Fruit fly (Drosophila melanogaster) whole organism, embryonic: ENCODE results near the gene osk.

Source experiments
- Asciz ChIP-seq: fragments of 200-800 bp; sonication (Bioruptor generic); optimal IDR thresholded peaks from 2 replicates; lab custom pipeline; 2017; ENCODE audit warnings: missing biosample characterization, mild to moderate bottlenecking, missing genetic modification characterization, missing genetic modification reagents
- B-H2 ChIP-seq: fragments of 200-800 bp; sonication (Bioruptor generic); optimal IDR thresholded peaks from 2 replicates; lab custom pipeline; 2018; ENCODE audit warnings: missing biosample characterization, mild to moderate bottlenecking, missing genetic modification characterization
- CG10959 ChIP-seq: fragments of 200-800 bp; sonication (Bioruptor generic); IDR thresholded peaks from 2 replicates; pipeline ENCODE4 v1.3.6; 2022; ENCODE audit warnings: missing biosample characterization, missing genetic modification characterization
- CG12219 ChIP-seq: fragments of 200-800 bp; sonication (Bioruptor generic); optimal IDR thresholded peaks from 3 replicates; lab custom pipeline; 2018; ENCODE audit warnings: missing biosample characterization, mild to moderate bottlenecking, missing genetic modification characterization
- CG12299 ChIP-seq: fragments of 200-800 bp; sonication (Bioruptor generic); optimal IDR thresholded peaks from 2 replicates; lab custom pipeline; 2018; ENCODE audit warnings: missing biosample characterization, mild to moderate bottlenecking, missing genetic modification characterization
- CG1529 ChIP-seq: fragments of 200-800 bp; sonication (Bioruptor generic); optimal IDR thresholded peaks from 3 replicates; lab custom pipeline; 2018; ENCODE audit warnings: missing biosample characterization, missing genetic modification characterization
- CG15479 ChIP-seq: fragments of 200-800 bp; sonication (Bioruptor generic); optimal IDR thresholded peaks from 3 replicates; lab custom pipeline; 2019; ENCODE audit warnings: missing biosample characterization, mild to moderate bottlenecking, missing genetic modification characterization, moderate library complexity
- CG17802 ChIP-seq: fragments of 200-800 bp; sonication (Bioruptor generic); optimal IDR thresholded peaks from 2 replicates; lab custom pipeline; 2018; ENCODE audit warnings: missing biosample characterization, mild to moderate bottlenecking, missing genetic modification characterization, moderate library complexity
- CG32772 ChIP-seq: fragments of 200-800 bp; sonication (Bioruptor generic); IDR thresholded peaks from 2 replicates; pipeline ENCODE4 v1.3.6; 2022; ENCODE audit warnings: missing biosample characterization, missing genetic modification characterization
- CG33213 ChIP-seq: fragments of 200-800 bp; sonication (Bioruptor generic); optimal IDR thresholded peaks from 3 replicates; lab custom pipeline; 2016; ENCODE audit warnings: missing biosample characterization, missing genetic modification characterization
- CG33557 ChIP-seq: fragments of 200-800 bp; sonication (Bioruptor generic); optimal IDR thresholded peaks from 2 replicates; lab custom pipeline; 2019; ENCODE audit warnings: missing biosample characterization, mild to moderate bottlenecking, missing genetic modification characterization, moderate library complexity
- CG4854 ChIP-seq: fragments of 200-800 bp; sonication (Bioruptor generic); optimal IDR thresholded peaks from 2 replicates; lab custom pipeline; 2016; ENCODE audit warnings: missing biosample characterization, missing genetic modification characterization, inconsistent platforms
- CG6689 ChIP-seq: fragments of 200-800 bp; sonication (Bioruptor generic); IDR thresholded peaks from 2 replicates; pipeline ENCODE4 v1.3.6; 2022; ENCODE audit warnings: missing biosample characterization, missing genetic modification characterization
- CG7357 ChIP-seq: fragments of 200-800 bp; sonication (Bioruptor generic); IDR thresholded peaks from 3 replicates; pipeline ENCODE4 v1.3.6; 2022; ENCODE audit warnings: missing biosample characterization, missing genetic modification characterization
- CG8765 ChIP-seq: fragments of 200-800 bp; sonication (Bioruptor generic); IDR thresholded peaks from 2 replicates; pipeline ENCODE4 v1.3.6; 2022; ENCODE audit warnings: missing biosample characterization, missing genetic modification characterization
- CG9437 ChIP-seq: fragments of 200-800 bp; sonication (Bioruptor generic); optimal IDR thresholded peaks from 2 replicates; lab custom pipeline; 2018; ENCODE audit warnings: missing biosample characterization, mild to moderate bottlenecking, missing genetic modification characterization
- CG9727 ChIP-seq: fragments of 200-800 bp; sonication (Bioruptor generic); optimal IDR thresholded peaks from 3 replicates; lab custom pipeline; 2017; ENCODE audit warnings: missing biosample characterization, mild to moderate bottlenecking, missing genetic modification characterization
- CHES-1-like ChIP-seq: fragments of 200-800 bp; sonication (Bioruptor generic); optimal IDR thresholded peaks from 2 replicates; lab custom pipeline; 2016; ENCODE audit warnings: missing biosample characterization, missing genetic modification characterization
- Dbx ChIP-seq: fragments of 200-800 bp; sonication (Bioruptor generic); IDR thresholded peaks from 3 replicates; pipeline ENCODE4 v1.3.6; 2022; ENCODE audit warnings: missing biosample characterization, missing genetic modification characterization
- Gsc ChIP-seq: fragments of 200-800 bp; sonication (Bioruptor generic); IDR thresholded peaks from 2 replicates; pipeline ENCODE4 v1.3.6; 2022; ENCODE audit warnings: missing biosample characterization, missing genetic modification characterization
- Hand ChIP-seq: fragments of 200-800 bp; sonication (Bioruptor generic); optimal IDR thresholded peaks from 2 replicates; lab custom pipeline; 2017; ENCODE audit warnings: mild to moderate bottlenecking, missing biosample characterization, missing genetic modification reagents, missing genetic modification characterization
- MTF-1 ChIP-seq: fragments of 200-800 bp; sonication (Bioruptor generic); optimal IDR thresholded peaks from 2 replicates; lab custom pipeline; 2018; ENCODE audit warnings: missing biosample characterization, mild to moderate bottlenecking, missing genetic modification characterization, borderline replicate concordance
- Med ChIP-seq: fragments of 200-800 bp; sonication (Bioruptor generic); peaks from one replicate; lab custom pipeline; 2016; ENCODE audit warnings: missing biosample characterization, missing genetic modification characterization, mild to moderate bottlenecking, inconsistent platforms, moderate library complexity
- Mes4 ChIP-seq: fragments of 200-800 bp; sonication (Bioruptor generic); optimal IDR thresholded peaks from 2 replicates; lab custom pipeline; 2016; ENCODE audit warnings: missing biosample characterization, missing genetic modification characterization
- NK7.1 ChIP-seq: fragments of 200-800 bp; sonication (Bioruptor generic); optimal IDR thresholded peaks from 3 replicates; lab custom pipeline; 2016; ENCODE audit warnings: missing biosample characterization, missing genetic modification characterization
- NfI ChIP-seq: fragments of 200-800 bp; sonication (Bioruptor generic); optimal IDR thresholded peaks from 3 replicates; lab custom pipeline; 2018; ENCODE audit warnings: missing biosample characterization, mild to moderate bottlenecking, missing genetic modification characterization, moderate library complexity
- Oaz ChIP-seq: fragments of 200-800 bp; sonication (Bioruptor generic); IDR thresholded peaks from 2 replicates; pipeline ENCODE4 v1.3.6; 2022; ENCODE audit warnings: missing biosample characterization, missing genetic modification characterization
- Taf1 ChIP-seq: fragments of 200-800 bp; sonication (Bioruptor generic); IDR thresholded peaks from 2 replicates; pipeline ENCODE4 v1.3.6; 2022; ENCODE audit warnings: missing biosample characterization, missing genetic modification characterization
- al ChIP-seq: fragments of 200-800 bp; sonication (Bioruptor generic); IDR thresholded peaks from 2 replicates; pipeline ENCODE4 v1.3.6; 2022; ENCODE audit warnings: missing biosample characterization, missing genetic modification characterization
- ara ChIP-seq: fragments of 200-800 bp; sonication (Bioruptor generic); IDR thresholded peaks from 2 replicates; pipeline ENCODE4 v1.3.6; 2022; ENCODE audit warnings: missing biosample characterization, missing genetic modification characterization
- ase ChIP-seq: fragments of 200-800 bp; sonication (Bioruptor generic); IDR thresholded peaks from 3 replicates; pipeline ENCODE4 v1.3.6; 2022; ENCODE audit warnings: missing biosample characterization, missing genetic modification characterization
- ato ChIP-seq: fragments of 200-800 bp; sonication (Bioruptor generic); IDR thresholded peaks from 2 replicates; pipeline ENCODE4 v1.3.6; 2022; ENCODE audit warnings: missing biosample characterization, missing genetic modification characterization; ENCODE audit not compliant: partially characterized antibody
- az2 ChIP-seq: fragments of 200-800 bp; sonication (Bioruptor generic); optimal IDR thresholded peaks from 3 replicates; lab custom pipeline; 2016; ENCODE audit warnings: missing biosample characterization, missing genetic modification characterization
- bowl ChIP-seq: fragments of 200-800 bp; sonication (Bioruptor generic); IDR thresholded peaks from 2 replicates; pipeline ENCODE4 v1.3.6; 2022; ENCODE audit warnings: missing biosample characterization, missing genetic modification characterization
- chm ChIP-seq: fragments of 200-800 bp; sonication (Bioruptor generic); IDR thresholded peaks from 2 replicates; pipeline ENCODE4 v1.3.6; 2022; ENCODE audit warnings: missing biosample characterization, missing genetic modification characterization
- dan ChIP-seq: fragments of 200-800 bp; sonication (Bioruptor generic); IDR thresholded peaks from 2 replicates; pipeline ENCODE4 v1.3.6; 2022; ENCODE audit warnings: missing biosample characterization, missing genetic modification characterization
- dimm ChIP-seq: fragments of 200-800 bp; sonication (Bioruptor generic); IDR thresholded peaks from 2 replicates; pipeline ENCODE4 v1.3.6; 2022; ENCODE audit warnings: missing biosample characterization, missing genetic modification characterization
- esg ChIP-seq: fragments of 200-800 bp; sonication (Bioruptor generic); conservative IDR thresholded peaks from 2 replicates; pipeline ENCODE4 v1.3.6; 2022; ENCODE audit warnings: missing biosample characterization, missing genetic modification characterization
- gcm ChIP-seq: fragments of 200-800 bp; sonication (Bioruptor generic); optimal IDR thresholded peaks from 2 replicates; lab custom pipeline; 2019; ENCODE audit warnings: missing biosample characterization, mild to moderate bottlenecking, missing genetic modification characterization, moderate library complexity
- gt ChIP-seq: fragments of 200-800 bp; sonication (Bioruptor generic); IDR thresholded peaks from 2 replicates; pipeline ENCODE4 v1.3.6; 2022; ENCODE audit warnings: missing biosample characterization, missing genetic modification characterization
- jing ChIP-seq: fragments of 200-800 bp; sonication (Bioruptor generic); optimal IDR thresholded peaks from 2 replicates; lab custom pipeline; 2018; ENCODE audit warnings: missing biosample characterization, mild to moderate bottlenecking, missing genetic modification characterization
- kah ChIP-seq: fragments of 200-800 bp; sonication (Bioruptor generic); optimal IDR thresholded peaks from 2 replicates; lab custom pipeline; 2018; ENCODE audit warnings: missing biosample characterization, mild to moderate bottlenecking, missing genetic modification characterization
- lmd ChIP-seq: fragments of 200-800 bp; sonication (Bioruptor generic); IDR thresholded peaks from 2 replicates; pipeline ENCODE4 v1.3.6; 2022; ENCODE audit warnings: missing biosample characterization, missing genetic modification characterization
- lov ChIP-seq, 2 experiments: fragments of 200-800 bp in 1 of 2; fragments of >200 bp in 1 of 2; sonication (Bioruptor generic) in 1 of 2; IDR thresholded peaks in 1 of 2; optimal IDR thresholded peaks in 1 of 2; 2 replicates in 1 of 2; 3 replicates in 1 of 2; pipeline versions ENCODE4 v1.3.6 to Lab custom; 2017 to 2022; ENCODE audit warnings: missing biosample characterization in 1 of 2, missing genetic modification characterization in 1 of 2
- prd ChIP-seq, 3 experiments: fragments of >200 bp in 2 of 3; fragments of 200-800 bp in 1 of 3; sonication (Bioruptor generic) in 1 of 3; optimal IDR thresholded peaks in 2 of 3; IDR thresholded peaks in 1 of 3; 2 replicates in 2 of 3; 3 replicates in 1 of 3; pipeline versions ENCODE4 v1.3.6 to Lab custom; 2017 to 2022; ENCODE audit warnings: missing biosample characterization in 1 of 3, missing genetic modification characterization in 1 of 3
- sc ChIP-seq, 3 experiments: fragments of >200 bp in 2 of 3; fragments of 200-800 bp in 1 of 3; sonication (Bioruptor generic) in 1 of 3; optimal IDR thresholded peaks; 2 replicates in 2 of 3; 3 replicates in 1 of 3; lab custom pipeline; 2017; ENCODE audit warnings: mild to moderate bottlenecking in 1 of 3, missing biosample characterization in 1 of 3, missing genetic modification characterization in 1 of 3, missing genetic modification reagents in 1 of 3
- tll ChIP-seq, 2 experiments: fragments of 200-800 bp in 1 of 2; fragments of >200 bp in 1 of 2; sonication (Bioruptor generic) in 1 of 2; optimal IDR thresholded peaks; 2 replicates each; lab custom pipeline; 2017 to 2019; ENCODE audit warnings: missing biosample characterization in 2 of 2, missing genetic modification characterization in 2 of 2, mild to moderate bottlenecking in 1 of 2, moderate library complexity in 1 of 2
- twi ChIP-seq: fragments of 200-800 bp; optimal IDR thresholded peaks from 2 replicates; lab custom pipeline; 2019; ENCODE audit warnings: missing biosample characterization, mild to moderate bottlenecking, missing genetic modification characterization, moderate library complexity

Gene osk

DNA sequence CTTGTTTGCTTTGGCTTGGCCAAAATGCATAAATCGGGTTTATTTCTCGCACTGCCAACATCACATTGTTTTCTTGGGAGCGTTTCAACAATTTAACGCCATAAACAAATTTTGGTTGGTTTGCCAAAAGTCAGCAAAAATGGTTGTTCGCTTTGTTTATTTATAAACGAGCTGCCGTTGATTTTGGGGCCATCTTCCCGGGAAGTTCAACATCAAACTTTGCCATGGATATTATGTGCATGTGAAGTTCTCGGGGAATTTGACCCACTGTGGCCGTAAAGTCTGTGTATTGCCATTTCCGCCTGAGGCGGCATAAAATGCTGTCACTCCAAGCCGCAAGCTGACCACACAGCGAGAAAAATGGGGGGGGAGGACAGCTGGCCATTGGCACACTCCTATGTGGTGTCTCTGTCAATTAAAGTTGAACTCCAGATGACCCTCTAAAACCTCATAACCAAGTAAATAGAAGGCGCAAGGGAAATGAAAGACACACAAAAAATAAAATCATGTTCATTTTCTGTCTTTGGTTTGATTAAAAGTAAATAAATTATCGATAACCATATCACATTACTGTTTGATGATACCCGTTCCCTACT is 11.1 kb upstream of the osk start (continued):
- TF ChIP-seq CG32772 (GFP tag; lab: Robert Waterston, UW) (no peak), Hand (no peak), CG12219 (GFP tag; lab: Kevin White, UChicago) (no peak), gt (no peak), B-H2 (no peak), dimm (GFP tag; lab: Robert Waterston, UW) (no peak), twi (tag; lab: Kevin White, UChicago) (no peak), Med (GFP tag; lab: Kevin White, UChicago) (peak; percentile 20), bowl (no peak), lmd (peak; percentile 11; the same call in 1 of the 2 replicates), CG12299 (tag; lab: Kevin White, UChicago) (no peak), ato (GFP tag; lab: Robert Waterston, UW) (no peak), MTF-1 (GFP tag; lab: Kevin White, UChicago) (no peak), chm (no peak), CG1529 (GFP tag; lab: Kevin White, UChicago) (no peak), CG15479 (GFP tag; lab: Kevin White, UChicago) (no peak), CG8765 (GFP tag; lab: Robert Waterston, UW) (no peak), CHES-1-like (GFP tag; lab: Kevin White, UChicago) (no peak), ase (GFP tag; lab: Robert Waterston, UW) (0 out of 3 replicates have a peak, but pooled peaks have one; percentile 9)

DNA sequence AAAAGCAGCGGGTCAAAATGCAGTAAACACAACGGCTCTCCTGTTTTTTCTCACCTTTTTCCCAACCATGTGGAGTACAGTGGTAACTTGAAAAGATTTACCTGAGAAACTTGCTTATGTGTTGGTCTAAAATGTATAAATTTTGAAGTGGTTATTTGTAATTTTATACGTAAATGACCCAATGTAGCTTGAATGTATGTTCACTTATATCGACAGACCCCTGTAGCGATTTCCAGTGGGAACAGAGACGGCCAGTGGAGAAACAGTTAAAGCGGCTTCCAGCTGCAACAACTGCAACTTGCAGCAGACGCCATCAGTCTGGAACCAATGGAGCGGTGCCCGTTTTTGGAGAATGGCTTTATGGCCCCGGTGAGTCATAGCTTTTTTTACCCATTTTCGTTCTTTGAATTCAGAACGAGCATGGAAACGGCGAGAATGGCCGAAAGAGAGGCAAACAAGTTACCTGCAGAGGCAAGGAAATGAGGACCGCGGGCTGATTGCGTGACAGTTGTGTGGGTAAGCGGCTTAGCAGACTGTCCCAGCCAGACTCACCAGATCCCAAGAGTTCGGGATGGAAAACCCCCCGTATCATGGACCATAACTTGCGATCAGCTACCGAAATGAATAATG is 8.9 kb upstream of the osk start:
- TF ChIP-seq ara (GFP tag; lab: Robert Waterston, UW) (peak; percentile 88), lov (optimal IDR thresholded peaks at IDR 0.05; lab: Kevin White, UChicago) (no peak), lov (GFP tag; IDR thresholded peaks at IDR 0.05; lab: Robert Waterston, UW) (peak; percentile 85; the same call in 2 of the 3 replicates), Dbx (GFP tag; lab: Robert Waterston, UW) (no peak), sc (optimal IDR thresholded peaks at IDR 0.05; lab: Kevin White, UChicago) (no peak), sc (GFP tag; optimal IDR thresholded peaks at IDR 0.05; lab: Kevin White, UChicago) (peak; percentile 30), CG33557 (GFP tag; lab: Kevin White, UChicago) (peak; percentile 71), CG4854 (GFP tag; lab: Kevin White, UChicago) (no peak), NK7.1 (GFP tag; lab: Kevin White, UChicago) (peak; percentile 8), jing (GFP tag; lab: Kevin White, UChicago) (no peak), CG10959 (GFP tag; lab: Robert Waterston, UW) (peak; percentile 63), dan (GFP tag; lab: Robert Waterston, UW) (no peak), kah (peak; percentile 10), CG6689 (GFP tag; lab: Robert Waterston, UW) (peak; percentile 68), al (GFP tag; lab: Robert Waterston, UW) (no peak), tll (GFP tag; optimal IDR thresholded peaks at IDR 0.05; lab: Kevin White, UChicago) (no peak), Asciz (GFP tag; lab: Kevin White, UChicago) (peak; percentile 81), prd (optimal IDR thresholded peaks at IDR 0.05; lab: Kevin White, UChicago) (no peak), prd (GFP tag; IDR thresholded peaks at IDR 0.05; lab: Robert Waterston, UW) (peak; percentile 85), Med (GFP tag; lab: Kevin White, UChicago) (peak; percentile 85), CG9437 (GFP tag; lab: Kevin White, UChicago) (peak; percentile 2), esg (GFP tag; lab: Robert Waterston, UW) (no peak), CG7357 (GFP tag; lab: Robert Waterston, UW) (peak; percentile 72; the same call in 2 of the 3 replicates), Gsc (no peak), CG9727 (peak; percentile 31), Mes4 (GFP tag; lab: Kevin White, UChicago) (peak; percentile 41), az2 (GFP tag; lab: Kevin White, UChicago) (peak; percentile 61), Oaz (GFP tag; lab: Robert Waterston, UW) (no peak), NfI (GFP tag; lab: Kevin White, UChicago) (no peak), CG17802 (peak; percentile 54), Taf1 (GFP tag; lab: Robert Waterston, UW) (no peak), CG33213 (peak; percentile 54), gcm (GFP tag; lab: Kevin White, UChicago) (peak; percentile 55)
